Worm (Caenorhabditis elegans): ENCODE results near the gene sfxn-1.4.

ce11 chrII:11646874-11647273 lies 34.2 kb downstream of the sfxn-1.4 start:
- no peak for TF ChIP-seq ama-1 (optimal IDR thresholded peaks at IDR 0.05)
- no peak for TF ChIP-seq nhr-77 (tag; optimal IDR thresholded peaks at IDR 0.05)
- no peak for TF ChIP-seq nhr-237 (tag; optimal IDR thresholded peaks at IDR 0.05)
- TF ChIP-seq egl-27 (tag; optimal IDR thresholded peaks at IDR 0.05), result no peak
